Worm (Caenorhabditis elegans) whole organism, midembryonic: ENCODE data around the gene sri-33.

Experiments used
- T22C8.4 ChIP-seq: fragments of 200-800 bp; sonication (Bioruptor generic); IDR thresholded peaks from 2 replicates; pipeline ENCODE4 v1.3.6; 2022; ENCODE audit warnings: missing genetic modification characterization, missing compliant biosample characterization
- cog-1 ChIP-seq: sonication (generic microtip); optimal IDR thresholded peaks from 2 replicates; lab custom pipeline; 2016; ENCODE audit warnings: missing genetic modification characterization, missing compliant biosample characterization
- flt-1 ChIP-seq: fragments of 200-800 bp; sonication (Bioruptor generic); IDR thresholded peaks from 2 replicates; pipeline ENCODE4 v1.3.6; 2022; ENCODE audit warnings: missing genetic modification characterization, missing compliant biosample characterization
- med-1 ChIP-seq: sonication (generic microtip); optimal IDR thresholded peaks from 2 replicates; lab custom pipeline; 2017; ENCODE audit warnings: missing genetic modification characterization, mild to moderate bottlenecking, missing compliant biosample characterization, antibody characterized with exemption, missing genetic modification reagents; ENCODE audit not compliant: insufficient read depth
- ref-1 ChIP-seq: fragments of 200-800 bp; sonication (Bioruptor generic); conservative IDR thresholded peaks from 2 replicates; pipeline ENCODE4 v1.3.6; 2022; ENCODE audit warnings: missing genetic modification reagents, missing genetic modification characterization, missing compliant biosample characterization
- ztf-23 ChIP-seq: fragments of 200-800 bp; sonication (Bioruptor generic); IDR thresholded peaks from 2 replicates; pipeline ENCODE4 v1.3.6; 2022; ENCODE audit warnings: missing genetic modification reagents, missing genetic modification characterization, missing compliant biosample characterization
- ztf-29 ChIP-seq: fragments of 200-800 bp; sonication (Bioruptor generic); IDR thresholded peaks from 2 replicates; pipeline ENCODE4 v1.3.6; 2022; ENCODE audit warnings: missing genetic modification reagents, missing genetic modification characterization, missing compliant biosample characterization

- TF ChIP-seq flt-1 (GFP tag; lab: Robert Waterston, UW) (no peak), ztf-23 (GFP tag; lab: Robert Waterston, UW) (no peak), med-1 (GFP tag; lab: Kevin White, UChicago) (no peak), ref-1 (GFP tag; lab: Robert Waterston, UW) (no peak), T22C8.4 (GFP tag; lab: Robert Waterston, UW) (no peak), cog-1 (tag; lab: Kevin White, UChicago) (no peak), ztf-29 (GFP tag; lab: Robert Waterston, UW) (no peak)
Measured at ce11 chrII:3203415-3203814, 46.8 kb upstream of the sri-33 start, which contains the start of gene sri-50.
